Fruit fly (Drosophila melanogaster) whole organism, larva: Measurements from ENCODE around the gene tex.

ENCODE experiments used
- noc ChIP-seq: fragments of 200-800 bp; sonication (Bioruptor generic); optimal IDR thresholded peaks from 3 replicates; lab custom pipeline; 2019; ENCODE audit warnings: missing biosample characterization, mild to moderate bottlenecking, missing genetic modification characterization, moderate library complexity

tex gene

DNA sequence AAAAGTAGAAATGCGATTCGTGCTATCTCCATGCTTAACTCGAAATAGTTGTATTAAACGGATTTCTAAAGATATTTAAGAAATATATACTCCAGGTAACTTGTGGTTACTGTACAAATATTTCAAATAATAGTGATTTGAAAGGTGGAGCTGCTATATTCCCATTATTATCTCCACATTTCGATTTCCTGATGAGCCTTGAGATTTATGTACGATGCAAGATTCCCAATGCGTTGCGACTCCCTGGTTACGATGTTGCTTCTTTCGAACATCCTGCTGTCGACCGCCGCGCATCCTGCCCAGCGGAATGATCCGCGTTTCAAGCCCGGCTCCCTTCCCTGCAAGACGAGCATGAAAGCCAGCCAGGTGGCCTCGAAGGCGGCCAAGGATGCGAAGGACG lies 3.6 kb upstream of the tex start, which contains the start of the genes CG11694 and CG11698:
CG11694 (minus strand) TSS at position 101 of the 400 bp plus-strand sequence.
CG11698 (plus strand) TSS at position 152 of the 400 bp plus-strand sequence.
- TF ChIP-seq noc (tag; lab: Kevin White, UChicago): no peak

- TF ChIP-seq noc (tag; lab: Kevin White, UChicago): no peak
Measured at dm6 chr3R:8310678-8311077, 2.2 kb upstream of the tex start, which contains the start of gene CG11693. TSS of gene CG11693 (minus strand) at chr3R:8310778.

dm6 chr3R:8307283-8307682 lies 1.2 kb downstream of the tex start:
- no peak for TF ChIP-seq noc (tag; lab: Kevin White, UChicago)

DNA sequence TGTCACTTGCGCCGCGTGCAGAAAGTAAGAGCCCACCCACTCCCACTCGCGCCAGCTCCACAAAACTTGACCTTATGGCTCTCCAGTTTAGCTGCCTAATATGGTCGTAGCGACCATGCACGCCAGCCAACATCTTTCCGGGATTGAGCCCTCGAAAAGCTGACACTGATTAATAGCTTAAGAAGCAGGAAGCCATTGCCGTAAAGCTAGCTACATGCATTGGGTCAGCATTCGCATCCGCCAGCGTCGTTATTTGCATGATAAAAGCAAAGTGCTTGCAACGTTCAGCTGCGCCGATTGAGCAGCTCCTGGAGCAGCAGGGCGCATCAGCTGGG lies 1.6 kb downstream of the tex start:
- no peak for TF ChIP-seq noc (tag; lab: Kevin White, UChicago)

DNA sequence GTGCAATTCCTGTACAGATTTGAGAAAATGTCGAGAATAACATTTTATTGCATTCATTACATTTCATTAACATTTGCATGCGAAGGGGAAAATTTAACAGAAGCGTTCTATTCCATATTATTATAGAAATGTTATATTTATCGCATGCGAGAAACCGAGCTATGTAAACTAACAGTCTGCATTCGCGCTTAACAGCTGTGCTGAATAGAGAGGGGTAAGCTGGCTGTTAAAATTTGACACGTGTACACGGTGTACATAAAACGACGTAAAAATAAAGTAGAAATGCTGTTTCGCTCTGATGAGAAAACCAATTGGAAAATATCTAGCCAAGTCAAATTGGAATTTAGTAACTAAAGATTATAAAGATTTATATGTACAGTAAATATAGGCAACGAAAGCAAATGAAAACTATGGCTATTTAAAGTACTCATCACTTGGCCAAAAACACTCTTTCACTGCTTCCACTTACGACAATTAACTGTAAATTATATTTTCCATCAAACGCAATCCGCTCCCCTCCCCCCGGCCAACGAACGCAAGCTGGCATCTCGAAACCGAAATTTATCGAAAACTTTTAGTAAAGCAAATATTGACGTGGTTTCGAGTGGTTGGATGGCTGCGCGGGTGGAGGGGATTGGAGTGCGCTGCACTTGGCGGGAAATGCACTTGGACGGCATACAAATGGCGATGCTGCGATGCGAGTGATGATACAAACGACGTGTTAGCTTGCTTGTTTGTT lies 2.1 kb downstream of the tex start:
- no peak for TF ChIP-seq noc (tag; lab: Kevin White, UChicago)

DNA sequence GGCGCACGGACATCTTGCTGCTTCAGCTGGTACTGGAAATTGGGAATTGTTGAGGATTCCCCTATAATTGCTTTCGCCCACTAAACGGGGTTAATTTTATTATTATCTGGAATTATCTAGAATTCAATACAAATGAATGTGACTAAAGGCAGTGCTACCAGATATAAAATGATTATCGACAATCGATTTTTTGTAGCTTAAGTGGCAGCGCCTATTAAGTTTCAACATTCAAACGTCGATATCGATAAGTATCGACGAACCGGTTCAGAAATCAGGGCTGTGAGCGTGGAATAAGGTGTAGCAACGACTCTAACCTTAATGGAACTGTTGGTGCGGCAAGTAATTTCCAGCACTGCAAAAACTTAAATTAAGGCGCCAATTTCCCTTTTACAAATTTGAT lies 3.3 kb downstream of the tex start, which contains the start of gene Sgt1:
Sgt1 (minus strand) TSS at position 165 of the 400 bp plus-strand sequence.
- no peak for TF ChIP-seq noc (tag; lab: Kevin White, UChicago)

dm6 chr3R:8303848-8304247 lies 4.6 kb downstream of the tex start, which contains the start of gene nac:
TSS of gene nac (minus strand) at chr3R:8304023.
- TF ChIP-seq noc (tag; lab: Kevin White, UChicago): no peak

- no peak for TF ChIP-seq noc (tag; lab: Kevin White, UChicago)
Measured at dm6 chr3R:8300928-8301752, 7.3 kb downstream of the tex start, which contains the start of the genes CG9626 and mRpL1. TSS of gene CG9626 (minus strand) at chr3R:8300978. TSS of gene mRpL1 (plus strand) at chr3R:8301440.

DNA sequence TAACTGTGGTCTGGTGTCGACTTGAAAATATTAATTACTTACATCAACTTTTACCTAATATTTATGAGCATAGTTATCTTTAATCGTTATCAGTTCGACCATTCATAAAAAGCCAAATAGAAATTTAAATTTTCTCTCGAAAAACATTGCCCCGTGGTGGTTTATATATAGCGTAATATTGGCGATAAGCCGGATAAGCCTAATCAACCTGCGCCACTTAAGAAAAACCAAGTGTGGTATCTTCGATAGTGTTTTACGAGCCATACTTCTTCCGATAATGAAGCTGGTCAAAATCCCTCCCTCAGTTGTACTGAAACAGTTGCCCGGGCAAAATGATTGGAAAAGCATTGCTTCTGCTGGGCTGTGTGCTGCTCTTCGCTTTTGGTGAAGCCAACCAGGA lies 16.4 kb downstream of the tex start, which contains the start of gene CG31463:
CG31463 (plus strand) TSS at position 302 of the 400 bp plus-strand sequence.
- TF ChIP-seq noc (tag; lab: Kevin White, UChicago): no peak

DNA sequence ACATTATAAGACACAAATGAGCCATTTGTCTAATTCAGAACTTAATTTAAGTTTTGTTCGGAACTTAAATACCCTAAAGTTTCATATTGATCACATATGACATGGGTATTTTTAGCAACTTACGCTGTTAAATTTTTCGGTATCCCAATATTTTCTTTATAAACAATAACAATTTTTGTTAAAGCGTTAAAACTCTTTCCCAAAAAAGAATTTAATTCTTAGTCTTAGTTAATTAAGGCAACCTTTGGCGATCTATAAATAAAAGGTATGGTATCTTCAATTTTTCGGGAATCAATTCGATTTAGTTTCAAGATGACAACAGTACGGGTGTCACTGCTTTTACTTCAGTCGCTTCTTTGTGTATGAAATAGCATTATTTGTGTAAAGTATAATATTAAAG lies 17.5 kb downstream of the tex start, which contains the start of gene CG31464:
CG31464 (plus strand) TSS at position 301 of the 400 bp plus-strand sequence.
- no peak for TF ChIP-seq noc (tag; lab: Kevin White, UChicago)

DNA sequence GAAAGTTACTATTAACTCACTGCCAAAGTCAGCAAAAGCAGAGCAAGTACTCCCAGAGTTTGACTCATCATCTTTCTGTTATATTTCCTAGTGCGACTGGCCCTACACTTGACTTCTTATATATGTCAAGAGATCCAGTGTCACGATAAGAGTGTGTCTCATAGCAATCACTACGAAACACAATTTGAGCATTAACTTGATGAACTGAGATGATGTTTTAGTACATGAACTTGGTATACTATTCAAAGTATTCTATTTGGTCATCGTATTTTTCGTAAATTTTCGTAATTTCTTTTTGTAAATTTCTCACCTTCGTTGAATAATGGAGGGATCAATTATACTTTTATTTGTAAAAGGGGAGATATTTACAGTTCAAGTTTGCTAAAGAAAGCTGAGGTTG lies 18.0 kb downstream of the tex start, which contains the start of gene CG11672:
CG11672 (minus strand) TSS at position 101 of the 400 bp plus-strand sequence.
- no peak for TF ChIP-seq noc (tag; lab: Kevin White, UChicago)

DNA sequence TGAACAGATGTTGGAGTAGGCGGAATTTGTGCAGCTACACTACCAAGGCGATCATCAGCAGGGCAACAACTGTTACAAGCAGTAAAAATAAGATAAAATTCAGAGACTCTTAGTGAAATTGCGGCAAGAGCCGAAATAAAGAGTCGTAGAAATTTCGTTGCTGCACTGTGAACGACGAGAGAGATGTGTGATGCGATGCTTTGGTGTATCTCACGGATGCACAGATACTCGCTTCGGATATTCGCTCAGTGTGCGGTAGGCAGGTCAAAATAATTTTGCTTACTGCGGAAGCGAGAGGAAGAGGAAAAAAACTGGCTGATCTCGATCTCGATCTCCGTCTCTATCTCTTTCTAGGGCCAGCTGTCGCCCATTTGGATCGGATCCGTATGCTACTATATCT lies 19.7 kb downstream of the tex start:
- TF ChIP-seq noc (tag; lab: Kevin White, UChicago): no peak

DNA sequence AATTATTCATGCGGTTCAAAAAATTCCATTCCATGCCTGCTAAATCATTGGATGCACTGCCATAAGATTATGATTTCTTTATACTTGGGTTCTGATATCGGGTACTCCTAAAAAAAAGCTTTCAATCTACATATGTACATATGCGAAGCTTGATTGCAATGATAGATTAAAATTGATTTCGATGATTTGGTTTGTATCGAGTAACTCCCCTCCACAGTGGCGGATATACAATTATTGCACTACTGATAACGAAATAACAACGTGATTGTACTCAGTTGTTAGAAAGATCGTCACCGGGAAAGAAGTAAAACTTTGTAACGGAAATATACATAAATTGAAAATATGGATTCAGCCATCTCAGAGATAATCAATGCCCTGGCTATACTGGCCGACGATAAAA lies 20.7 kb downstream of the tex start, which contains the start of gene Nazo:
Nazo (plus strand) TSS at position 180 of the 400 bp plus-strand sequence.
- no peak for TF ChIP-seq noc (tag; lab: Kevin White, UChicago)

DNA sequence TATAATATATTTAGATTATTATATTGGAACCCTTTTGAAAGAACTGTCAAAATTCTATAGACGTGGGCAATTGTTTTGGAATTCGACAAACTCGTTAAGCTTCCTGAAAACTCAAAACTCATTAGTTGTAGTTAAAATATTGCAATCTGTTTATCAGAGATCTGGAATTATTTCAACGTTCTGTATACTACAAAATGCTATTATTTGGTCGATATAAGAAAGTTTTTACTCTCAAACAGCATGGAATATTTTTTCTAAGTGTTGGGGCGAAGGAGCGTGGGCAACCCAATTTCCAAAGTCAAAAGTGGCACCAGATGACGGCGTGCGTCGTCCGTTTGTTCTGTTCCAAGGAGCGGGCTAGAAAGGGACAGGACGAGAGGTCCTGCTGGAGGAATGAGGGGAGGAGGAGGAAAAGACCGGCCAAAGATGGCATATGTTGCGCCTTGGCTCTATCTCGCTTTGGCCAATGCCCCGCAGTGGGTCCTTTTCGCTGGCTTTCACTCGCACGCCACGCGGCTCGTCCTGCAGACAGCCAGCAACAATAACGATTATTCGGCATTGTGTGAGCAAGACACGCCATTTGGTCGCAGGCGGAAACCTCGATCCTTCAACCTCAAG lies 22.6 kb downstream of the tex start:
- no peak for TF ChIP-seq noc (tag; lab: Kevin White, UChicago)

DNA sequence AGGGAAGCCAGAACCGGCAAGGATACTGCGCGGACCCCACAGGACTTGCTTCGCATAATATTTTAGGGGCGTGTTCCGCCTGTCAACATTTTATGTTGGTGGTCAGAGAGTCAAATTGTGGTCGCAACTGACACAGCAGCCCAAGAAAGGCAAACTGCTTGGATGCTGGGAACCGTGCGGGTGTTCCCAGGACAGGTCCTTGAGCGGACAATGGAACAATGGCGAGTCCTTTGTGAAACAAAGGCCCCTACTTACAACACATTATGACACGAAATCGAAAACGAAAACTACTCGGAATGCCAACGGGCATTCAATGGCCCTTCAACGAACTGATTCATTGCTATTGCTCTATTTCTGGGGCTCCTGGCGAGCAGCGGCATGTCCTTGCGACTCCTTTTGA lies 24.2 kb downstream of the tex start:
- TF ChIP-seq noc (tag; lab: Kevin White, UChicago): no peak
